Worm (Caenorhabditis elegans) whole organism, early embryonic: ENCODE measurements around the gene klo-2.

Experiments used
- B0310.2 ChIP-seq: sonication (generic microtip); optimal IDR thresholded peaks from 2 replicates; lab custom pipeline; 2016; ENCODE audit warnings: mild to moderate bottlenecking, missing genetic modification characterization, missing compliant biosample characterization
- F13C5.2 ChIP-seq: sonication (generic microtip); optimal IDR thresholded peaks from 2 replicates; lab custom pipeline; 2017; ENCODE audit warnings: mild to moderate bottlenecking, missing genetic modification characterization, inconsistent platforms, missing compliant biosample characterization
- ama-1 ChIP-seq: fragments of 150-350 bp; optimal IDR thresholded peaks from 2 replicates; lab custom pipeline; 2014
- ceh-13 ChIP-seq: fragments of 200-800 bp; sonication (Bioruptor generic); optimal IDR thresholded peaks from 2 replicates; lab custom pipeline; 2018; ENCODE audit warnings: mild to moderate bottlenecking, missing genetic modification characterization, missing compliant biosample characterization
- hmbx-1 ChIP-seq: sonication (generic microtip); optimal IDR thresholded peaks from 2 replicates; lab custom pipeline; 2016; ENCODE audit warnings: mild to moderate bottlenecking, missing genetic modification characterization, missing compliant biosample characterization
- hmg-4 ChIP-seq: fragments of 200-800 bp; sonication (Bioruptor generic); optimal IDR thresholded peaks from 2 replicates; lab custom pipeline; 2018; ENCODE audit warnings: mild to moderate bottlenecking, missing genetic modification characterization, missing compliant biosample characterization
- hnd-1 ChIP-seq: sonication (generic microtip); optimal IDR thresholded peaks from 2 replicates; lab custom pipeline; 2016; ENCODE audit warnings: missing genetic modification characterization, missing compliant biosample characterization
- pes-1 ChIP-seq: fragments of 200-800 bp; sonication (Bioruptor generic); IDR thresholded peaks from 2 replicates; pipeline ENCODE4 v1.3.6; 2022; ENCODE audit warnings: missing genetic modification reagents, missing genetic modification characterization, missing compliant biosample characterization
- sea-1 ChIP-seq: fragments of 200-800 bp; sonication (Bioruptor generic); conservative IDR thresholded peaks from 2 replicates; pipeline ENCODE4 v1.3.6; 2022; ENCODE audit warnings: missing genetic modification characterization, missing compliant biosample characterization
- tbx-11 ChIP-seq: fragments of 200-800 bp; sonication (Bioruptor generic); IDR thresholded peaks from 2 replicates; pipeline ENCODE4 v1.3.6; 2022; ENCODE audit warnings: missing genetic modification characterization, missing compliant biosample characterization

DNA sequence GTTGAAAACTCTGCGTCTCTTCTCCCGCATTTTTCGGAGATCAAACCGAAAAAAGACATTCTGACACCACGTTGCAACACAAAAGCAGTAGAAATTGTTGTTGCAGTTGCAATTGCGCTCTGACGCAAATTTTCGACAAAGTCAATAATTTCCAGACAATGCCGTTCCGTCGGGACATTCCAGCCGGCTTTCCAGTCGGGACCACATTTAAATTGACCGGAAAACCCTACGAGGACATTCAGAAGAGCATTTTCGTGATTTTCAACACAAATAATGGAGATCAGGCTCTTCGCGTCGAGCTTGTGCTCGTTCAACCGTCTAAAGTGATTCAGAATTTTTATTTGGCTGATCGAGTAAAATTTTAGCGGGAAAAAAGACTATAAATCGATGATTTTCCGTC, 27.0 kb upstream of the klo-2 start:
- no peak for TF ChIP-seq B0310.2 (tag; lab: Kevin White, UChicago)
- TF ChIP-seq hmbx-1 (tag; lab: Kevin White, UChicago): no peak
- no peak for TF ChIP-seq ama-1 (lab: Kevin White, UChicago)
- TF ChIP-seq hmg-4 (GFP tag; lab: Kevin White, UChicago): no peak
- TF ChIP-seq pes-1 (GFP tag; lab: Robert Waterston, UW): no peak
- TF ChIP-seq ceh-13 (GFP tag; lab: Kevin White, UChicago): no peak
- TF ChIP-seq sea-1: no peak
- TF ChIP-seq hnd-1 (tag; lab: Kevin White, UChicago): no peak
- TF ChIP-seq tbx-11 (GFP tag; lab: Robert Waterston, UW): no peak
- no peak for TF ChIP-seq F13C5.2 (tag; lab: Kevin White, UChicago)
